Worm (Caenorhabditis elegans) whole organism, L4/young adult: ENCODE data around the gene clec-219.

Source experiments
- W03F9.2 ChIP-seq: fragments of 150-350 bp; optimal IDR thresholded peaks from 2 replicates; lab custom pipeline; 2014; ENCODE audit warnings: missing biosample characterization, missing genetic modification characterization
- dao-5 ChIP-seq: sonication (generic microtip); optimal IDR thresholded peaks from 2 replicates; lab custom pipeline; 2016; ENCODE audit warnings: missing genotype, missing genetic modification characterization, moderate library complexity, missing compliant biosample characterization
- him-1 ChIP-seq: sonication (generic microtip); optimal IDR thresholded peaks from 2 replicates; lab custom pipeline; 2016; ENCODE audit warnings: missing genotype, missing genetic modification reagents, missing genetic modification characterization, missing compliant biosample characterization

Gene clec-219

ce11 chrV:8370705-8371104 lies 52.5 kb downstream of the clec-219 start, which contains the start of gene gpa-2:
TSS of gene gpa-2 (plus strand) at chrV:8371005.
- TF ChIP-seq W03F9.2 (tag; lab: Kevin White, UChicago) (no peak), him-1 (tag; lab: Kevin White, UChicago) (no peak), dao-5 (tag; lab: Kevin White, UChicago) (no peak)
